Fruit fly (Drosophila melanogaster): ENCODE data around the gene CG10063.

CG10063 gene

DNA sequence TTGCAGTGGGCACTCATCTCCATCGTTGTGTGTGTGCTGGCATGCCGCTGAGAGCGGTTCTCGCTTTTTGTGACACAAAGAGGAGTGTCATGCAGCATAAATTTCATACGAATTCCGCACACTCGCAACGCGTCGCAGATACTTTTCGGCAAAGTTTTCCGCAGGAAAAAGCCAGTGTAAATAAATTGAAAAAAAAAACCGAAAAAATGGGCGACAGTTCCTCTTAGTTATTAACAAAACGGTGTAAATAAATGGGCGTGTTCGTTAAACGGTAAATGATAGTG, 29.5 kb downstream of the CG10063 start, which contains the start of gene tow:
tow (plus strand) TSS at position 26 of the 284 bp plus-strand sequence.
- TF ChIP-seq foxo (GFP tag; optimal IDR thresholded peaks at IDR 0.05): no peak

DNA sequence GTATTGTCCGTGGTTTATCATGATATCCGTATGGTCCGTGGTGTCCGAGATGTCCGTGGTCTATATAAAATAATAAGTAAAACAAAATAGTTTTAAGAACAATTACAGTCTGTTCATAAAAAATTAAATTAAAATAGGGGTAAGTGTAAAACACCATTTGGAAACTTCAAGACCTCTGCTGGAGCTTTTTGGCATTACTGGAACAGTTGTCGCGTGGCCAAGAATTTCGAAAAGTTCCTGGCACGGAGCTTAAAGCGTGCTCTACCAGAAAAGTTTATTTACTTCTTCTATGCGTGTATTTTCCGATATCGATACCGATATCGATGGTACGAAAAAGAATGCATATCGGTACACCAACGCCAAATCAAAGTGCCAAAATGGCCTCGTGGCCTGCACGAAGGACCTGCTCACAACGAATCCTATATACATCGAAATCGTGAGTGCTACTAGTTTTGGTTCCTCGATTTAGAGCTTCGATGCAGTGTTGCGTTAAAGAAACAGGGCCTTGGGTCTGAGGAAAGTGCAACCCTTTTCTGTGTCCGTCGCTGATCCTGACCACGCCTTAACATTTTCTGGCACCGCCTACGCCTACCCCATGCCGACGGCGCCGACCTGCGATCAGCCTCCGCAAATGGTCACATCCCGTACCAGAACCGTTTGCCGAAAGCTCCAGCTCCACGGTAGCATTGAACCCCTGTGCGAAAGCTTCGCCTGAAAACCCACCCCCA, 30.0 kb downstream of the CG10063 start:
- TF ChIP-seq dsf (GFP tag; optimal IDR thresholded peaks at IDR 0.05; ENCODE audit: borderline replicate concordance) (no peak), h (GFP tag; optimal IDR thresholded peaks at IDR 0.05) (peak; percentile 58)

DNA sequence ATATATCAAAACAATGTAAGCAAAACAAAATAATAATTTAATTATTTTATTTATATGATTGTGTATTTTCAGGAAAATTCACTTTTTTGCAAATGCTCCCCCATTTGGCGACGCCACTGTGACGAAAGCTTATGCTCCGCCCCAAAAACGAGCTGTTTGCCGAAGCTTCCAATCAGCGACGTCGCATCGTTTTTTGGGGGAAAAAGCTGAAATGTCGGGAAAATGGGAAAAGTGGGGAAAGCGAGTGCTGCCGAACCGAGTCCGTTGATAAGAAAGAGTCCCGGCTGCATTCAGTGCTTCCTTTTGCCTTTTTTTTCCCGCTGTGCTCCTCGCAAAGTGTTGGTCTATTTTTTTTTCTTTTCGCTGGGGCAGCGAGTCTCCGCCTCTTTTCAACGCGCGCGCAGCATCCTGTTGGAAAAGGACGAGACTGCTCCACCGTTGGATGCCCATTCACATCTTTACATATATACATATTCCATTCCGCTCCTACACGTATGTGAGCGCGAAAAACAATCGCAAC, 37.4 kb downstream of the CG10063 start:
- no peak for TF ChIP-seq br (GFP tag; optimal IDR thresholded peaks at IDR 0.05)
- TF ChIP-seq Sp1 (GFP tag; optimal IDR thresholded peaks at IDR 0.05): no peak
- TF ChIP-seq Jra (GFP tag; optimal IDR thresholded peaks at IDR 0.05): no peak
- no peak for TF ChIP-seq brk (GFP tag; optimal IDR thresholded peaks at IDR 0.05)
- TF ChIP-seq dsf (GFP tag; optimal IDR thresholded peaks at IDR 0.05; ENCODE audit: borderline replicate concordance): no peak
- TF ChIP-seq lola (GFP tag; optimal IDR thresholded peaks at IDR 0.05): no peak
- TF ChIP-seq CG9705 (GFP tag; optimal IDR thresholded peaks at IDR 0.05): no peak

DNA sequence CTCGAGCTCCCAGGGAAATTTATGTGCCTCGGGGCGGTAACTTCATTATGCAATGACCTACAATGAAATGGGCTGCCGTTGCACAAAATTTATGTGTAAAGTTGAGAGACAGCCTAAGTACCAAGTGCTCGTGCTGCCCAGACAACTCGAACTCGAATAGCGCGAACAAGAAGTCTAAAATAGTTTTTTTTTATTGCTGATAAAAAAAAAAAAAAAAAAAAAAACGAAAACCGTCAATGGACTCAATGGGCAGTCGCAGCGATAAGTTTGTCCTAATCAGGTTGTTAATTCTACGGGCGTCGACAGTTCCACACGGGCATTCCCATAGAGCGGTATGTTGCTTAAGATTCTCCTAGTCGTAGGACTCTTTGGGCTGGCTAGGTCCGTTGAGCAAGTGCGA, 39.6 kb downstream of the CG10063 start, which contains the start of gene CG14820:
CG14820 (plus strand) TSS at position 301 of the 400 bp plus-strand sequence.
- no peak for TF ChIP-seq brk (GFP tag; optimal IDR thresholded peaks at IDR 0.05)
- no peak for TF ChIP-seq Hr78 (GFP tag; optimal IDR thresholded peaks at IDR 0.05)
- TF ChIP-seq OdsH (GFP tag; optimal IDR thresholded peaks at IDR 0.05): no peak
- TF ChIP-seq foxo (GFP tag; optimal IDR thresholded peaks at IDR 0.05): no peak
- TF ChIP-seq Myc (optimal IDR thresholded peaks at IDR 0.05): no peak
- TF ChIP-seq N (GFP tag; optimal IDR thresholded peaks at IDR 0.05): no peak
- no peak for TF ChIP-seq Dfd (GFP tag; optimal IDR thresholded peaks at IDR 0.05)
- no peak for TF ChIP-seq HLH106 (tag; optimal IDR thresholded peaks at IDR 0.05)
- no peak for TF ChIP-seq br (GFP tag; optimal IDR thresholded peaks at IDR 0.05)

DNA sequence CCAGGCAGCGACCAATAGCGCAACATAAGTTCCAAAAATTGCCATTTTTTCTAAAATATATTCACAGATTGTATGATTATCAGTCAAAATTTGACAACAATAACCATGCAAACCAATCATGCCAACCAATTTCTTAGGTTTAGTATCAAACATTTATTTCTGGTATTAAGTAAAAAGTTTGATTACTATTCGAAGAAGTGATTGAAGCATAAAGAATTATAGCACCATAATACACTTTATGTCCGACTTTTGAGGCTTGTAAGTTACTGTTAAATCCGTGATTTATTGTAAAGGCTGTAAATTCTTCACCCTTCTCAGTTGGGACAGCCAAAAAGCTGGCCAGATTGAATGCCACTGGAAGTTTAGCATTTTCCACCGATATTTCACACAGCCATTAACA, 40.4 kb downstream of the CG10063 start, which contains the start of gene CG45413:
CG45413 (minus strand) TSS at position 101 of the 400 bp plus-strand sequence.
- TF ChIP-seq Myc (optimal IDR thresholded peaks at IDR 0.05) (no peak), Dfd (GFP tag; optimal IDR thresholded peaks at IDR 0.05) (no peak), ey (GFP tag; optimal IDR thresholded peaks at IDR 0.05) (no peak), Hr83 (GFP tag; optimal IDR thresholded peaks at IDR 0.05; ENCODE audit: poor library complexity, severe bottlenecking) (no peak), sv (GFP tag; optimal IDR thresholded peaks at IDR 0.05) (no peak), dmrt93B (GFP tag; optimal IDR thresholded peaks at IDR 0.05) (no peak), OdsH (GFP tag; optimal IDR thresholded peaks at IDR 0.05) (no peak), usp (GFP tag; optimal IDR thresholded peaks at IDR 0.05) (no peak), jim (GFP tag; optimal IDR thresholded peaks at IDR 0.05) (no peak), tai (GFP tag; optimal IDR thresholded peaks at IDR 0.05) (no peak), CrebA (GFP tag; optimal IDR thresholded peaks at IDR 0.05; ENCODE audit: borderline replicate concordance) (no peak), lola (GFP tag; optimal IDR thresholded peaks at IDR 0.05) (no peak), pan (optimal IDR thresholded peaks at IDR 0.05) (no peak), Dif (GFP tag; optimal IDR thresholded peaks at IDR 0.05; ENCODE audit: partially characterized antibody) (no peak), Hr78 (GFP tag; optimal IDR thresholded peaks at IDR 0.05) (no peak), foxo (GFP tag; optimal IDR thresholded peaks at IDR 0.05) (no peak), rgr (GFP tag; optimal IDR thresholded peaks at IDR 0.05) (no peak), Vsx2 (GFP tag; optimal IDR thresholded peaks at IDR 0.05; ENCODE audit: partially characterized antibody) (no peak), dl (GFP tag; optimal IDR thresholded peaks at IDR 0.05; ENCODE audit: insufficient read depth in 1 of 2, partially characterized antibody in 2 of 2) (no peak)

DNA sequence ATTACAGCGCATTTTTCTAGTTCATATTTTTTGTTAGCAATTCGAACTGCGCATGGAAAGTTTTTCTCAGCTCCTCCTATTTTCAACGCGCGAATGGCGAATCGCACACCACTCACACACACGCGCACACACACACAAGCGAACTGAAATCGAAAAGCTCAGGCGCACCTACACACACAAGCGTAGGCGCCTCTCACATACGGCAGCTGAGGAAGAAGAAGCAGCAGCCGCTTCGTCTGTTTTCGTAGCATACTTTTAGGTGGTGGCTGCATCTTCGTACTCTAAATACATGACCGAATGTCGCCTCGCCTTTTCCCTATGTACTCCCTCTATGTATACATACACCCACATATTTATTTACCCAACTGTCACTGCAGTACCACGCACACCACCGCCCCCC, 46.4 kb downstream of the CG10063 start:
- peak; percentile 10 for TF ChIP-seq Dfd (GFP tag; optimal IDR thresholded peaks at IDR 0.05)
- no peak for TF ChIP-seq Myc (optimal IDR thresholded peaks at IDR 0.05)
- TF ChIP-seq Rel (GFP tag; optimal IDR thresholded peaks at IDR 0.05): no peak
- no peak for TF ChIP-seq Rel (tag; optimal IDR thresholded peaks at IDR 0.05)
- TF ChIP-seq HLH106 (tag; optimal IDR thresholded peaks at IDR 0.05): no peak
- no peak for TF ChIP-seq psq (GFP tag; optimal IDR thresholded peaks at IDR 0.05)
- TF ChIP-seq OdsH (GFP tag; optimal IDR thresholded peaks at IDR 0.05): no peak
- TF ChIP-seq N (GFP tag; optimal IDR thresholded peaks at IDR 0.05): peak; percentile 29
- no peak for TF ChIP-seq Sp1 (GFP tag; optimal IDR thresholded peaks at IDR 0.05)

Data from whole organism, wandering third instar larva.